Fruit fly (Drosophila melanogaster) whole organism, prepupa: ENCODE results near the gene CG14354.

Experiments used
- CG11762 ChIP-seq: fragments of 200-800 bp; sonication (Bioruptor generic); optimal IDR thresholded peaks from 3 replicates; lab custom pipeline; 2016; ENCODE audit warnings: missing biosample characterization, missing genetic modification characterization; ENCODE audit not compliant: insufficient read depth
- CG11902 ChIP-seq: fragments of 200-800 bp; sonication (Bioruptor generic); optimal IDR thresholded peaks from 3 replicates; lab custom pipeline; 2016; ENCODE audit warnings: missing biosample characterization, missing genetic modification characterization
- CG1621 ChIP-seq: fragments of 200-800 bp; sonication (Bioruptor generic); optimal IDR thresholded peaks from 3 replicates; lab custom pipeline; 2018; ENCODE audit warnings: missing biosample characterization, mild to moderate bottlenecking, missing genetic modification characterization
- CG16779 ChIP-seq: fragments of 200-800 bp; sonication (Bioruptor generic); optimal IDR thresholded peaks from 3 replicates; lab custom pipeline; 2017; ENCODE audit warnings: missing biosample characterization, mild to moderate bottlenecking, missing genetic modification characterization
- CG3032 ChIP-seq: fragments of 200-800 bp; optimal IDR thresholded peaks from 2 replicates; lab custom pipeline; 2019; ENCODE audit warnings: missing biosample characterization, mild to moderate bottlenecking, missing genetic modification characterization, moderate library complexity
- CG31627 ChIP-seq: fragments of 200-800 bp; sonication (Bioruptor generic); optimal IDR thresholded peaks from 3 replicates; lab custom pipeline; 2016; ENCODE audit warnings: missing biosample characterization, missing genetic modification characterization
- CG32006 ChIP-seq: fragments of 200-800 bp; sonication (Bioruptor generic); optimal IDR thresholded peaks from 3 replicates; lab custom pipeline; 2017; ENCODE audit warnings: missing biosample characterization, mild to moderate bottlenecking, missing genetic modification characterization
- CG34406 ChIP-seq: fragments of 200-800 bp; sonication (Bioruptor generic); optimal IDR thresholded peaks from 3 replicates; lab custom pipeline; 2016; ENCODE audit warnings: missing biosample characterization, missing genetic modification characterization
- CG4318 ChIP-seq: fragments of 200-800 bp; sonication (Bioruptor generic); optimal IDR thresholded peaks from 3 replicates; lab custom pipeline; 2017; ENCODE audit warnings: missing biosample characterization, mild to moderate bottlenecking, missing genetic modification characterization
- CG6792 ChIP-seq: fragments of 200-800 bp; sonication (Bioruptor generic); optimal IDR thresholded peaks from 3 replicates; lab custom pipeline; 2016; ENCODE audit warnings: missing biosample characterization, missing genetic modification characterization
- CG6808 ChIP-seq: fragments of 200-800 bp; sonication (Bioruptor generic); optimal IDR thresholded peaks from 3 replicates; lab custom pipeline; 2017; ENCODE audit warnings: missing biosample characterization, missing genetic modification characterization, mild to moderate bottlenecking, moderate library complexity, missing genetic modification reagents
- CG6854 ChIP-seq: fragments of 200-800 bp; sonication (Bioruptor generic); optimal IDR thresholded peaks from 2 replicates; lab custom pipeline; 2017; ENCODE audit warnings: missing biosample characterization, mild to moderate bottlenecking, missing genetic modification characterization
- CG8319 ChIP-seq: fragments of 200-800 bp; sonication (Bioruptor generic); optimal IDR thresholded peaks from 3 replicates; lab custom pipeline; 2016; ENCODE audit warnings: missing biosample characterization, missing genetic modification characterization
- CG8632 ChIP-seq: fragments of 200-800 bp; sonication (Bioruptor generic); optimal IDR thresholded peaks from 3 replicates; lab custom pipeline; 2016; ENCODE audit warnings: missing biosample characterization, missing genetic modification characterization
- Eip93F ChIP-seq: fragments of 200-800 bp; sonication (Bioruptor generic); optimal IDR thresholded peaks from 2 replicates; lab custom pipeline; 2016; ENCODE audit warnings: missing biosample characterization, mild to moderate bottlenecking, missing genetic modification characterization
- Ets96B ChIP-seq: fragments of 200-800 bp; optimal IDR thresholded peaks from 2 replicates; lab custom pipeline; 2019; ENCODE audit warnings: missing biosample characterization, mild to moderate bottlenecking, missing genetic modification characterization, moderate library complexity
- Hr38 ChIP-seq: sonication (Bioruptor generic); optimal IDR thresholded peaks from 2 replicates; lab custom pipeline; 2016; ENCODE audit warnings: missing biosample characterization, missing genetic modification characterization
- Hr4 ChIP-seq: fragments of 200-800 bp; sonication (Bioruptor generic); optimal IDR thresholded peaks from 3 replicates; lab custom pipeline; 2016; ENCODE audit warnings: missing biosample characterization, missing genetic modification characterization
- Lpt ChIP-seq: fragments of 200-800 bp; sonication (Bioruptor generic); optimal IDR thresholded peaks from 3 replicates; lab custom pipeline; 2016; ENCODE audit warnings: missing biosample characterization, missing genetic modification characterization
- Smox ChIP-seq: fragments of 200-800 bp; sonication (Bioruptor generic); optimal IDR thresholded peaks from 3 replicates; lab custom pipeline; 2016; ENCODE audit warnings: missing biosample characterization, missing genetic modification characterization
- Sox102F ChIP-seq: fragments of 200-800 bp; sonication (Bioruptor generic); optimal IDR thresholded peaks from 2 replicates; lab custom pipeline; 2016; ENCODE audit warnings: missing biosample characterization, mild to moderate bottlenecking, missing genetic modification characterization
- dac ChIP-seq: fragments of 200-800 bp; sonication (Bioruptor generic); optimal IDR thresholded peaks from 2 replicates; lab custom pipeline; 2017; ENCODE audit warnings: missing biosample characterization, mild to moderate bottlenecking, missing genetic modification characterization
- dsx ChIP-seq: fragments of 200-800 bp; optimal IDR thresholded peaks from 3 replicates; lab custom pipeline; 2019; ENCODE audit warnings: missing biosample characterization, mild to moderate bottlenecking, missing genetic modification characterization, moderate library complexity; ENCODE audit not compliant: poor library complexity, severe bottlenecking
- eg ChIP-seq: fragments of 200-800 bp; sonication (Bioruptor generic); IDR thresholded peaks from 3 replicates; pipeline ENCODE4 v1.3.6; 2022; ENCODE audit warnings: missing biosample characterization, missing genetic modification characterization
- esn ChIP-seq: fragments of 200-800 bp; sonication (Bioruptor generic); optimal IDR thresholded peaks from 2 replicates; lab custom pipeline; 2016; ENCODE audit warnings: missing biosample characterization, mild to moderate bottlenecking, missing genetic modification characterization, moderate library complexity
- fd59A ChIP-seq: fragments of 200-800 bp; sonication (Bioruptor generic); optimal IDR thresholded peaks from 2 replicates; lab custom pipeline; 2017; ENCODE audit warnings: missing biosample characterization, mild to moderate bottlenecking, missing genetic modification characterization, missing genetic modification reagents
- lz ChIP-seq: fragments of 200-800 bp; sonication (Bioruptor generic); optimal IDR thresholded peaks from 3 replicates; lab custom pipeline; 2016; ENCODE audit warnings: missing biosample characterization, missing genetic modification characterization
- net ChIP-seq: fragments of 200-800 bp; sonication (Bioruptor generic); optimal IDR thresholded peaks from 3 replicates; lab custom pipeline; 2016; ENCODE audit warnings: missing biosample characterization, missing genetic modification characterization
- pdm3 ChIP-seq: fragments of 200-800 bp; sonication (Bioruptor generic); optimal IDR thresholded peaks from 3 replicates; lab custom pipeline; 2016; ENCODE audit warnings: missing biosample characterization, missing genetic modification characterization
- salr ChIP-seq, 2 experiments: fragments of 200-800 bp; sonication (Bioruptor generic); optimal IDR thresholded peaks; 3 replicates each; lab custom pipeline; 2016 to 2018; ENCODE audit warnings: missing biosample characterization in 2 of 2, missing genetic modification characterization in 2 of 2, mild to moderate bottlenecking in 1 of 2
- spab ChIP-seq: fragments of 200-800 bp; sonication (Bioruptor generic); optimal IDR thresholded peaks from 2 replicates; lab custom pipeline; 2017; ENCODE audit warnings: missing biosample characterization, mild to moderate bottlenecking, missing genetic modification characterization, missing genetic modification reagents
- ss ChIP-seq, 2 experiments: fragments of 200-800 bp; sonication (Bioruptor generic); optimal IDR thresholded peaks; 2 replicates in 1 of 2; 3 replicates in 1 of 2; lab custom pipeline; 2017 to 2018; ENCODE audit warnings: mild to moderate bottlenecking in 2 of 2, missing biosample characterization in 2 of 2, missing genetic modification characterization in 2 of 2, moderate library complexity in 1 of 2
- topi ChIP-seq: fragments of 200-800 bp; sonication (Bioruptor generic); optimal IDR thresholded peaks from 3 replicates; lab custom pipeline; 2016; ENCODE audit warnings: missing biosample characterization, missing genetic modification characterization

CG14354 gene

DNA sequence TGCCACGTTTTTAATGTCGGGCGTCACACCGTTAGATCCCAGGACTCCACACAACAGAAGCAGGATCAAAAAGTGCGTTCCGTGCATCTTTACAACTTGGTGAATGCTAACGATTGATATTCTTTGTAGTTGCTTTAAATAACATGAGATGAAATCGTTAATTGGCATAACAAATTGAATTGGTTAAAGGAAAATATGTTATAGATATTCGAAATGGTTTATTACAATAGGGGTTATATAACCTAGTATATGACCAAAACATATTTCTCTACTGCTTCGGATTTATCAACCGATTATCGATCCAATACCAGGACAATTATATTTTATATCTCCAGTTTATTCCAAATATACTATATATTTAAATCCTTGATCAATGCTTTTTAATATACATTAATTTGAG lies 14.3 kb downstream of the CG14354 start, which contains the start of gene Mst57Dc:
Mst57Dc (minus strand) TSS at position 101 of the 400 bp plus-strand sequence.
- TF ChIP-seq Ets96B, result no peak
- no peak for TF ChIP-seq CG34406 (GFP tag; lab: Kevin White, UChicago)
- no peak for TF ChIP-seq CG8632 (GFP tag; lab: Kevin White, UChicago)
- TF ChIP-seq Eip93F, result no peak

DNA sequence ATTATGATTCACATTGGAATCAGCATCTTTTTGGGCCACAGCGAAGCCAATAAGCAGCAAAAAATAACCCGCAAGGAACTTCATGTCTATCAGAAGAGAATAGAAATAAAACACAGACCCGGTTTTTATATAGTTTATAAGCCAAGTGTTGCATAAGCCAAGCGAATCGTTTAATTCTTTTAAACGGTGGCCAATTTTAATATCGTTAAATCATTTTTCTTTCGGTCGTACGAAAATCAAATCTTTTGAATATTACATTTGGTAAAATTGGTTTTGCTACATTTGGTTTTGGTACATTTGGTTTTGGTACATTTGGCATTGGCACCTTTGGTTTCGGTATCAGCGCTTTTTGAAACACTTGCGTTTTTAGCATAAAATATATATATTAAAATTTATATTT lies 14.8 kb downstream of the CG14354 start, which contains the start of gene Sfp96F:
Sfp96F (minus strand) TSS at position 101 of the 400 bp plus-strand sequence.
- no peak for TF ChIP-seq eg (GFP tag; lab: Robert Waterston, UW)
- TF ChIP-seq CG11762, result no peak
- no peak for TF ChIP-seq CG4318
- TF ChIP-seq CG6808 (GFP tag; lab: Kevin White, UChicago), result no peak
- no peak for TF ChIP-seq pdm3 (GFP tag; lab: Kevin White, UChicago)
- TF ChIP-seq CG31627 (GFP tag; lab: Kevin White, UChicago), result no peak
- no peak for TF ChIP-seq dac (GFP tag; lab: Kevin White, UChicago)
- no peak for TF ChIP-seq CG8632 (GFP tag; lab: Kevin White, UChicago)
- no peak for TF ChIP-seq CG8319 (GFP tag; lab: Kevin White, UChicago)
- no peak for TF ChIP-seq CG32006
- TF ChIP-seq Hr4, result no peak
- no peak for TF ChIP-seq CG3032 (tag; lab: Kevin White, UChicago)
- TF ChIP-seq salr (GFP tag; optimal IDR thresholded peaks at IDR 0.05; lab: Kevin White, UChicago), result no peak
- TF ChIP-seq net (GFP tag; lab: Kevin White, UChicago), result no peak
- TF ChIP-seq, all 60 proteins: peak for 0

DNA sequence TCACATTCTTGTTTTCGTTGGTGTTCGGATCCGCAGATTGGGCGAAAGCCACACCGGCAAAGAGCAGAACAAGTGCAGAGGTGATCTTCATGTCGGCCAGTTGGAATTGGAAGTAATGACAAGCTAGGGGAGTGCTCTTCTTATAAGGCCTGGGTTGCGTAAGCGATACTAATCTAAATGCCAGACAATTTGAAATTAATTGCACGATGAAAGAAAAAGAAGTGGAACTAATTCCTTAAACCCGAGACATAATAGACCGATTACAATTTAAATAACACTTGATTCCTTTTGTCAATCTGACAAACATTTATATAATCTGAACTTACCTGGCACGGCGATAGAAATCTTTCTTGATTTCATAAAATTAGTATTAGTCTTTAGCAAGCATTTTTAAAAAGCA lies 15.5 kb downstream of the CG14354 start, which contains the start of gene Mst57Db:
Mst57Db (minus strand) TSS at position 101 of the 400 bp plus-strand sequence.
- no peak for TF ChIP-seq esn (GFP tag; lab: Kevin White, UChicago)
- no peak for TF ChIP-seq CG16779 (tag; lab: Kevin White, UChicago)
- no peak for TF ChIP-seq CG6792 (GFP tag; lab: Kevin White, UChicago)
- no peak for TF ChIP-seq spab (GFP tag; lab: Kevin White, UChicago)
- no peak for TF ChIP-seq Hr38

DNA sequence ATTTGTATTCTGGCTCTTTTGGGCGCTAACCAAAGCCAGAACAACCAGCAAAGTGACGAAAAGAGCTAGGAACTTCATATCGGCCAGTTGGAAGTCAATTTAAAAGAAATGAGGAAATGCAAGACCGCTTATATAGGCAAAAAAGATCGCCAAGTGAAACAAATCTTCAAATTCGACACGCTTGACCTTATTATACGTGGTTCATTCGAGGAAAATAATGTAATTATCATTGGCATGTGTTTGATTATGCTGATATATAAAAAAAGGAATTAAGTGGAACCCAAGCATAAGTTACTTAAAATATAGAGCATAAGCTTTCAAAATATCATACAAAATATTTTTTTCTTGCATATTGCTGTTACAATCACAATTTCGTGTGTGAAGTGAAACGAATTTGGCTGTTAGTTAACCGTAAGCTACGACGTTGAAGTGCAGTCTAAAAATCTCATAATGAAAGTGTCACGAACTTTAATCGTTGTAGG lies 16.6 kb downstream of the CG14354 start, which contains the start of the genes Mst57Da and alpha4GT2:
Mst57Da (minus strand) TSS at position 101 of the 482 bp plus-strand sequence.
alpha4GT2 (plus strand) TSS at position 432 of the 482 bp plus-strand sequence.
- TF ChIP-seq CG16779 (tag; lab: Kevin White, UChicago), result no peak
- no peak for TF ChIP-seq CG11902
- no peak for TF ChIP-seq CG6808 (GFP tag; lab: Kevin White, UChicago)
- no peak for TF ChIP-seq CG6854 (GFP tag; lab: Kevin White, UChicago)
- no peak for TF ChIP-seq dac (GFP tag; lab: Kevin White, UChicago)
- TF ChIP-seq CG6792 (GFP tag; lab: Kevin White, UChicago), result no peak
- no peak for TF ChIP-seq ss (GFP tag; optimal IDR thresholded peaks at IDR 0.05; lab: Kevin White, UChicago)
- no peak for TF ChIP-seq lz (GFP tag; lab: Kevin White, UChicago)
- no peak for TF ChIP-seq Smox (GFP tag; lab: Kevin White, UChicago)
- TF ChIP-seq topi (GFP tag; lab: Kevin White, UChicago), result no peak
- TF ChIP-seq Sox102F (GFP tag; lab: Kevin White, UChicago), result no peak
- no peak for TF ChIP-seq dsx (GFP tag; lab: Kevin White, UChicago)
- no peak for TF ChIP-seq eg (GFP tag; lab: Robert Waterston, UW)
- TF ChIP-seq CG31627 (GFP tag; lab: Kevin White, UChicago), result no peak
- TF ChIP-seq CG1621 (tag; lab: Kevin White, UChicago), result no peak
- TF ChIP-seq fd59A (GFP tag; lab: Kevin White, UChicago), result no peak
- no peak for TF ChIP-seq Lpt
